Worm (Caenorhabditis elegans) whole organism, young adult: ENCODE data around the gene cyp-35A3.

ENCODE experiments used
- B0336.3 ChIP-seq: fragments of 200-800 bp; sonication (Bioruptor generic); IDR thresholded peaks from 2 replicates; pipeline ENCODE4 v1.3.6; 2022; ENCODE audit warnings: missing genetic modification characterization, missing compliant biosample characterization
- F23B12.7 ChIP-seq: sonication (generic microtip); optimal IDR thresholded peaks from 2 replicates; lab custom pipeline; 2017; ENCODE audit warnings: missing genetic modification characterization, mild to moderate bottlenecking, missing compliant biosample characterization, antibody characterized with exemption, moderate library complexity; ENCODE audit not compliant: insufficient read depth
- dpff-1 ChIP-seq: sonication (generic microtip); optimal IDR thresholded peaks from 2 replicates; lab custom pipeline; 2017; ENCODE audit warnings: mild to moderate bottlenecking, missing genetic modification characterization, missing compliant biosample characterization
- ekl-4 ChIP-seq: fragments of 200-800 bp; sonication (Bioruptor generic); IDR thresholded peaks from 2 replicates; pipeline ENCODE4 v1.3.6; 2022; ENCODE audit warnings: missing genetic modification reagents, missing genetic modification characterization, missing compliant biosample characterization
- him-1 ChIP-seq: sonication (generic microtip); optimal IDR thresholded peaks from 2 replicates; lab custom pipeline; 2016; ENCODE audit warnings: missing genotype, missing genetic modification reagents, missing genetic modification characterization, missing compliant biosample characterization
- hlh-26 ChIP-seq: fragments of 200-800 bp; sonication (Bioruptor generic); conservative IDR thresholded peaks from 2 replicates; pipeline ENCODE4 v1.3.6; 2022; ENCODE audit warnings: missing genetic modification reagents, missing genetic modification characterization, missing compliant biosample characterization
- mxl-1 ChIP-seq: sonication (generic microtip); optimal IDR thresholded peaks from 2 replicates; lab custom pipeline; 2016; ENCODE audit warnings: missing genetic modification characterization, missing compliant biosample characterization
- nfya-2 ChIP-seq: fragments of 200-800 bp; sonication (Bioruptor generic); IDR thresholded peaks from 2 replicates; pipeline ENCODE4 v1.3.6; 2022; ENCODE audit warnings: missing genetic modification reagents, missing genetic modification characterization, missing compliant biosample characterization
- pha-4 ChIP-seq: fragments of 150-350 bp; sonication (generic microtip); optimal IDR thresholded peaks from 2 replicates; lab custom pipeline; 2014; ENCODE audit warnings: missing biosample characterization, missing genetic modification reagents, missing genetic modification characterization
- snpc-3.4 ChIP-seq: sonication (generic microtip); optimal IDR thresholded peaks from 2 replicates; lab custom pipeline; 2017; ENCODE audit warnings: missing genetic modification characterization, mild to moderate bottlenecking, missing compliant biosample characterization, antibody characterized with exemption, moderate library complexity, missing genotype, missing genetic modification reagents
- snpc-4 ChIP-seq, 5 experiments: fragments of 150-350 bp in 1 of 5; sonication (generic microtip) in 4 of 5; optimal IDR thresholded peaks; 2 replicates each; lab custom pipeline; 2014 to 2018; ENCODE audit warnings: missing genetic modification characterization in 5 of 5, missing biosample characterization in 3 of 5, antibody characterized with exemption in 2 of 5, mild to moderate bottlenecking in 2 of 5, missing compliant biosample characterization in 2 of 5, missing genotype in 2 of 5, moderate library complexity in 2 of 5, missing genetic modification reagents in 1 of 5
- zfh-2 ChIP-seq: fragments of 200-800 bp; sonication (Bioruptor generic); conservative IDR thresholded peaks from 2 replicates; pipeline ENCODE4 v1.3.6; 2022; ENCODE audit warnings: missing genetic modification reagents, missing genetic modification characterization, missing compliant biosample characterization

DNA sequence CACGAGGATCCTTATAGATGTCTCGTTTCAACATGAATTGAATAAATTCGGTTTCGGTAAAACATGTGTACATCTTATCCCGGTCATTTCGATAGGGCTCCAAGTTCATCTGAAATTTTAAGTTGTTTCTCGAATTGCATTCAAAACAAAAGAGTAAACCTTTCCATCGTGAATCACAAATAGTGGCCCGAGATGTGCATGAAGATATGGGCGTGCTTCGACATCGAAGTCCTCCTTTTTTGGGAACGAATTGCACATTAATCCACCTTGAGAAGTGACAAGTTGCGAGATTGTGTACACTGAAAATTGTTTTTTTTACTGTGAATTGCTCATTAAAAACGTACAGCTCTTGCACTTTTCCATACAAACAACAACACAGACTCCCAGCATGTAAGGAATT is 33.8 kb downstream of the cyp-35A3 start:
- TF ChIP-seq hlh-26 (GFP tag; lab: Robert Waterston, UW), result no peak
- TF ChIP-seq B0336.3 (GFP tag; lab: Robert Waterston, UW), result no peak
- no peak for TF ChIP-seq pha-4 (tag; lab: Kevin White, UChicago)
- no peak for TF ChIP-seq him-1
- TF ChIP-seq dpff-1 (tag; lab: Kevin White, UChicago), result no peak
- no peak for TF ChIP-seq nfya-2
- no peak for TF ChIP-seq ekl-4 (GFP tag; lab: Robert Waterston, UW)
- TF ChIP-seq zfh-2 (GFP tag; lab: Robert Waterston, UW), result no peak
- TF ChIP-seq mxl-1 (tag; lab: Kevin White, UChicago), result no peak
- no peak for TF ChIP-seq snpc-4 (GFP tag; optimal IDR thresholded peaks at IDR 0.05; lab: Kevin White, UChicago)
- TF ChIP-seq snpc-4 (tag; optimal IDR thresholded peaks at IDR 0.05; lab: Kevin White, UChicago), result no peak
- TF ChIP-seq F23B12.7 (tag; lab: Kevin White, UChicago), result no peak
- TF ChIP-seq snpc-3.4, result no peak
